Worm (Caenorhabditis elegans) whole organism, L4 larva: ENCODE measurements around the gene C36E6.2.

ENCODE experiments used
- ama-1 ChIP-seq: fragments of 150-350 bp; optimal IDR thresholded peaks from 2 replicates; lab custom pipeline; 2014; ENCODE audit warnings: inconsistent platforms, mixed read lengths
- cey-2 ChIP-seq: sonication (generic microtip); optimal IDR thresholded peaks from 3 replicates; lab custom pipeline; 2017; ENCODE audit warnings: missing genetic modification characterization, mild to moderate bottlenecking, missing compliant biosample characterization, antibody characterized with exemption, borderline replicate concordance; ENCODE audit not compliant: insufficient read depth
- egl-27 ChIP-seq: sonication (generic microtip); optimal IDR thresholded peaks from 3 replicates; lab custom pipeline; 2017; ENCODE audit warnings: missing biosample characterization, missing genetic modification reagents, missing genetic modification characterization
- lin-13 ChIP-seq: fragments of 150-350 bp; optimal IDR thresholded peaks from 2 replicates; lab custom pipeline; 2014; ENCODE audit warnings: missing biosample characterization, missing genetic modification reagents, missing genetic modification characterization
- mdt-29 ChIP-seq: fragments of 200-800 bp; sonication (Bioruptor generic); IDR thresholded peaks from 2 replicates; pipeline ENCODE4 v1.3.6; 2022; ENCODE audit warnings: missing genetic modification reagents, missing genetic modification characterization, missing compliant biosample characterization
- nhr-102 ChIP-seq: sonication (generic microtip); optimal IDR thresholded peaks from 2 replicates; lab custom pipeline; 2016; ENCODE audit warnings: mild to moderate bottlenecking, missing genetic modification characterization, moderate library complexity, missing compliant biosample characterization
- nhr-11 ChIP-seq: fragments of 150-350 bp; optimal IDR thresholded peaks from 2 replicates; lab custom pipeline; 2014; ENCODE audit warnings: missing biosample characterization, missing genetic modification characterization
- nhr-237 ChIP-seq: sonication (generic microtip); optimal IDR thresholded peaks from 2 replicates; lab custom pipeline; 2017; ENCODE audit warnings: missing biosample characterization, missing genetic modification characterization
- nhr-25 ChIP-seq: sonication (generic microtip); optimal IDR thresholded peaks from 2 replicates; lab custom pipeline; 2017; ENCODE audit warnings: missing genetic modification characterization, mild to moderate bottlenecking, missing compliant biosample characterization, antibody characterized with exemption, moderate library complexity, borderline replicate concordance; ENCODE audit not compliant: insufficient read depth
- nhr-76 ChIP-seq: fragments of 150-350 bp; optimal IDR thresholded peaks from 2 replicates; lab custom pipeline; 2014; ENCODE audit warnings: missing biosample characterization, missing genetic modification characterization
- nhr-77 ChIP-seq: fragments of 150-350 bp; optimal IDR thresholded peaks from 2 replicates; lab custom pipeline; 2014; ENCODE audit warnings: missing biosample characterization, missing genetic modification characterization
- sdz-12 ChIP-seq: fragments of 200-800 bp; sonication (Bioruptor generic); optimal IDR thresholded peaks from 2 replicates; lab custom pipeline; 2018; ENCODE audit warnings: mild to moderate bottlenecking, missing genetic modification characterization, missing compliant biosample characterization
- ztf-11 ChIP-seq: fragments of 150-350 bp; optimal IDR thresholded peaks from 2 replicates; lab custom pipeline; 2014; ENCODE audit warnings: missing biosample characterization, missing genetic modification characterization

DNA sequence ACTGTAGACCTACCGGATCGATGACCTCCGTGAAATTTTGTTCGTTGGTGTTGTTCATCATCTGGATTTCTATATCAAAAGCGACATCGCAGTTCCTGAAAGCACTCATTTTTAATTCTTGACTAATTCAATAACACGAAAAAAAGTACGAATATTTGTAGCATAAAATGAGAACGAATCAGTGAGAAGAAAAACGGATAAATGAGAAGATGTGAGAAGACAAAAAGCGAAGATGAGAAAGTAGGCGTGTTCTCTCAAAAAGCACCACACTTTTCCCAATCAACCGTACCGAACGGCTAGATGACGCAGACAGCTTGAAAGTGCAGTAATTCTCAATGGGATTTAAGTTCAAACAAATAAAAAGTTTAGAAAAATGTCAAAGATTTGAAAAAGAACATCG lies 35.3 kb downstream of the C36E6.2 start, which contains the start of gene npr-24:
- TF ChIP-seq ztf-11 (tag; lab: Kevin White, UChicago) (no peak), nhr-76 (no peak), nhr-77 (tag; lab: Kevin White, UChicago) (no peak), lin-13 (GFP tag; lab: Kevin White, UChicago) (no peak), ama-1 (lab: Kevin White, UChicago) (no peak), nhr-25 (tag; lab: Kevin White, UChicago) (no peak), cey-2 (no peak), sdz-12 (GFP tag; lab: Kevin White, UChicago) (no peak), mdt-29 (GFP tag; lab: Robert Waterston, UW) (no peak), nhr-102 (tag; lab: Kevin White, UChicago) (no peak), nhr-11 (no peak), nhr-237 (tag; lab: Kevin White, UChicago) (no peak), egl-27 (no peak)
